Fruit fly (Drosophila melanogaster) whole organism, embryonic: ENCODE measurements around the gene lectin-28C.

ENCODE experiments used
- CG10209 ChIP-seq: fragments of 200-800 bp; sonication (Bioruptor generic); optimal IDR thresholded peaks from 3 replicates; lab custom pipeline; 2017; ENCODE audit warnings: missing biosample characterization, mild to moderate bottlenecking, missing genetic modification characterization, missing genetic modification reagents
- CG10979 ChIP-seq: fragments of 200-800 bp; sonication (Bioruptor generic); optimal IDR thresholded peaks from 2 replicates; lab custom pipeline; 2018; ENCODE audit warnings: missing biosample characterization, mild to moderate bottlenecking, missing genetic modification characterization, moderate library complexity
- CG11085 ChIP-seq: fragments of 200-800 bp; sonication (Bioruptor generic); IDR thresholded peaks from 2 replicates; pipeline ENCODE4 v1.3.6; 2022; ENCODE audit warnings: missing biosample characterization, missing genetic modification characterization
- CG14441 ChIP-seq: fragments of 200-800 bp; sonication (Bioruptor generic); IDR thresholded peaks from 2 replicates; pipeline ENCODE4 v1.3.6; 2022; ENCODE audit warnings: missing biosample characterization, missing genetic modification characterization
- CG15269 ChIP-seq: fragments of 200-800 bp; sonication (Bioruptor generic); optimal IDR thresholded peaks from 2 replicates; lab custom pipeline; 2018; ENCODE audit warnings: missing biosample characterization, mild to moderate bottlenecking, missing genetic modification characterization, moderate library complexity
- CG1529 ChIP-seq: fragments of 200-800 bp; sonication (Bioruptor generic); optimal IDR thresholded peaks from 3 replicates; lab custom pipeline; 2018; ENCODE audit warnings: missing biosample characterization, missing genetic modification characterization
- CG15601 ChIP-seq: fragments of 200-800 bp; sonication (Bioruptor generic); optimal IDR thresholded peaks from 3 replicates; lab custom pipeline; 2019; ENCODE audit warnings: missing biosample characterization, mild to moderate bottlenecking, missing genetic modification characterization, moderate library complexity
- CG17328 ChIP-seq: fragments of 200-800 bp; sonication (Bioruptor generic); IDR thresholded peaks from 2 replicates; pipeline ENCODE4 v1.3.6; 2022; ENCODE audit warnings: missing biosample characterization, missing genetic modification characterization
- CG17385 ChIP-seq: fragments of 200-800 bp; sonication (Bioruptor generic); optimal IDR thresholded peaks from 3 replicates; lab custom pipeline; 2018; ENCODE audit warnings: missing biosample characterization, mild to moderate bottlenecking, missing genetic modification characterization
- CG2678 ChIP-seq: fragments of 200-800 bp; sonication (Bioruptor generic); optimal IDR thresholded peaks from 3 replicates; lab custom pipeline; 2019; ENCODE audit warnings: missing biosample characterization, mild to moderate bottlenecking, missing genetic modification characterization, moderate library complexity
- CG30020 ChIP-seq: fragments of 200-800 bp; optimal IDR thresholded peaks from 2 replicates; lab custom pipeline; 2019; ENCODE audit warnings: missing biosample characterization, mild to moderate bottlenecking, missing genetic modification characterization, moderate library complexity
- CG34224 ChIP-seq: fragments of 200-800 bp; sonication (Bioruptor generic); IDR thresholded peaks from 3 replicates; pipeline ENCODE4 v1.3.6; 2022; ENCODE audit warnings: missing biosample characterization, missing genetic modification characterization; ENCODE audit not compliant: partially characterized antibody
- CG34376 ChIP-seq: fragments of 200-800 bp; sonication (Bioruptor generic); optimal IDR thresholded peaks from 2 replicates; lab custom pipeline; 2018; ENCODE audit warnings: missing biosample characterization, mild to moderate bottlenecking, missing genetic modification characterization
- CG4328 ChIP-seq: fragments of 200-800 bp; sonication (Bioruptor generic); optimal IDR thresholded peaks from 3 replicates; lab custom pipeline; 2017; ENCODE audit warnings: missing biosample characterization, missing genetic modification reagents, missing genetic modification characterization
- CG6765 ChIP-seq: fragments of 200-800 bp; sonication (Bioruptor generic); optimal IDR thresholded peaks from 3 replicates; lab custom pipeline; 2017; ENCODE audit warnings: missing biosample characterization, mild to moderate bottlenecking, missing genetic modification characterization
- CG7372 ChIP-seq: fragments of 200-800 bp; sonication (Bioruptor generic); IDR thresholded peaks from 2 replicates; pipeline ENCODE4 v1.3.6; 2022; ENCODE audit warnings: missing biosample characterization, missing genetic modification characterization
- CG7556 ChIP-seq: fragments of 200-800 bp; sonication (Bioruptor generic); optimal IDR thresholded peaks from 2 replicates; lab custom pipeline; 2017; ENCODE audit warnings: missing biosample characterization, mild to moderate bottlenecking, missing genetic modification characterization
- CG8765 ChIP-seq: fragments of 200-800 bp; sonication (Bioruptor generic); IDR thresholded peaks from 2 replicates; pipeline ENCODE4 v1.3.6; 2022; ENCODE audit warnings: missing biosample characterization, missing genetic modification characterization
- CG9215 ChIP-seq: fragments of 200-800 bp; sonication (Bioruptor generic); IDR thresholded peaks from 2 replicates; pipeline ENCODE4 v1.3.6; 2022; ENCODE audit warnings: missing biosample characterization, missing genetic modification characterization
- Chrac-16 ChIP-seq: fragments of 200-800 bp; sonication (Bioruptor generic); optimal IDR thresholded peaks from 3 replicates; lab custom pipeline; 2016; ENCODE audit warnings: missing biosample characterization, missing genetic modification characterization
- CkIIα-i1 ChIP-seq: fragments of 200-800 bp; sonication (Bioruptor generic); IDR thresholded peaks from 2 replicates; pipeline ENCODE4 v1.3.6; 2022; ENCODE audit warnings: missing biosample characterization, missing genetic modification characterization
- Dip3 ChIP-seq: fragments of 200-800 bp; sonication (Bioruptor generic); optimal IDR thresholded peaks from 3 replicates; lab custom pipeline; 2016; ENCODE audit warnings: missing biosample characterization, missing genetic modification characterization
- Doc2 ChIP-seq: fragments of 200-800 bp; sonication (Bioruptor generic); IDR thresholded peaks from 2 replicates; pipeline ENCODE4 v1.3.6; 2022; ENCODE audit warnings: missing biosample characterization, missing genetic modification characterization
- Drgx ChIP-seq: fragments of 200-800 bp; sonication (Bioruptor generic); IDR thresholded peaks from 2 replicates; pipeline ENCODE4 v1.3.6; 2022; ENCODE audit warnings: missing biosample characterization, missing genetic modification characterization
- Hand ChIP-seq: fragments of 200-800 bp; sonication (Bioruptor generic); optimal IDR thresholded peaks from 2 replicates; lab custom pipeline; 2017; ENCODE audit warnings: mild to moderate bottlenecking, missing biosample characterization, missing genetic modification reagents, missing genetic modification characterization
- Jarid2 ChIP-seq: fragments of 200-800 bp; sonication (Bioruptor generic); optimal IDR thresholded peaks from 3 replicates; lab custom pipeline; 2017; ENCODE audit warnings: mild to moderate bottlenecking, missing biosample characterization, missing genetic modification reagents, missing genetic modification characterization
- Lhr ChIP-seq: fragments of 200-800 bp; sonication (Bioruptor generic); optimal IDR thresholded peaks from 3 replicates; lab custom pipeline; 2017; ENCODE audit warnings: mild to moderate bottlenecking, missing biosample characterization, missing genetic modification reagents, missing genetic modification characterization
- MBD-R2 ChIP-seq: fragments of 200-800 bp; sonication (Bioruptor generic); IDR thresholded peaks from 2 replicates; pipeline ENCODE4 v1.3.6; 2022; ENCODE audit warnings: missing biosample characterization, missing genetic modification characterization
- NC2α ChIP-seq: fragments of 200-800 bp; sonication (Bioruptor generic); optimal IDR thresholded peaks from 2 replicates; lab custom pipeline; 2016; ENCODE audit warnings: missing biosample characterization, missing genetic modification characterization
- Nf-YA ChIP-seq: fragments of 200-800 bp; sonication (Bioruptor generic); IDR thresholded peaks from 2 replicates; pipeline ENCODE4 v1.3.6; 2022; ENCODE audit warnings: missing biosample characterization, missing genetic modification characterization
- Sox102F ChIP-seq: fragments of 200-800 bp; sonication (Bioruptor generic); optimal IDR thresholded peaks from 2 replicates; lab custom pipeline; 2018; ENCODE audit warnings: missing biosample characterization, mild to moderate bottlenecking, missing genetic modification characterization, moderate library complexity
- Ssrp ChIP-seq: fragments of 200-800 bp; sonication (Bioruptor generic); optimal IDR thresholded peaks from 2 replicates; lab custom pipeline; 2018; ENCODE audit warnings: missing biosample characterization, mild to moderate bottlenecking, missing genetic modification characterization, moderate library complexity
- TFAM ChIP-seq: fragments of 200-800 bp; sonication (Bioruptor generic); optimal IDR thresholded peaks from 2 replicates; lab custom pipeline; 2017; ENCODE audit warnings: missing biosample characterization, missing genetic modification characterization, inconsistent platforms
- ap ChIP-seq: fragments of 200-800 bp; sonication (Bioruptor generic); IDR thresholded peaks from 2 replicates; pipeline ENCODE4 v1.3.6; 2022; ENCODE audit warnings: missing biosample characterization, missing genetic modification characterization
- chinmo ChIP-seq: fragments of 200-800 bp; sonication (Bioruptor generic); IDR thresholded peaks from 4 replicates; pipeline ENCODE4 v1.3.6; 2022; ENCODE audit warnings: missing biosample characterization, missing genetic modification characterization; ENCODE audit not compliant: partially characterized antibody
- crc ChIP-seq: fragments of 200-800 bp; sonication (Bioruptor generic); optimal IDR thresholded peaks from 2 replicates; lab custom pipeline; 2016; ENCODE audit warnings: missing biosample characterization, missing genetic modification characterization
- crol ChIP-seq: fragments of 200-800 bp; sonication (Bioruptor generic); IDR thresholded peaks from 2 replicates; pipeline ENCODE4 v1.3.6; 2022; ENCODE audit warnings: missing biosample characterization, missing genetic modification characterization
- da ChIP-seq: fragments of 200-800 bp; sonication (Bioruptor generic); optimal IDR thresholded peaks from 2 replicates; lab custom pipeline; 2016; ENCODE audit warnings: missing biosample characterization, missing genetic modification characterization
- ems ChIP-seq: fragments of 200-800 bp; sonication (Bioruptor generic); optimal IDR thresholded peaks from 3 replicates; lab custom pipeline; 2016; ENCODE audit warnings: missing biosample characterization, missing genetic modification characterization
- esg ChIP-seq: fragments of 200-800 bp; sonication (Bioruptor generic); conservative IDR thresholded peaks from 2 replicates; pipeline ENCODE4 v1.3.6; 2022; ENCODE audit warnings: missing biosample characterization, missing genetic modification characterization
- grn ChIP-seq: fragments of 200-800 bp; sonication (Bioruptor generic); optimal IDR thresholded peaks from 3 replicates; lab custom pipeline; 2017; ENCODE audit warnings: missing biosample characterization, missing genetic modification characterization
- h ChIP-seq: fragments of >200 bp; optimal IDR thresholded peaks from 2 replicates; lab custom pipeline; 2017
- insv ChIP-seq, 2 experiments: fragments of 200-800 bp; sonication (Bioruptor generic); optimal IDR thresholded peaks; 3 replicates each; lab custom pipeline; 2016 to 2018; ENCODE audit warnings: missing biosample characterization in 2 of 2, missing genetic modification characterization in 2 of 2
- jumu ChIP-seq: fragments of 200-800 bp; sonication (Bioruptor generic); optimal IDR thresholded peaks from 3 replicates; lab custom pipeline; 2016; ENCODE audit warnings: missing biosample characterization, missing genetic modification characterization
- nau ChIP-seq: fragments of 200-800 bp; sonication (Bioruptor generic); optimal IDR thresholded peaks from 3 replicates; lab custom pipeline; 2017; ENCODE audit warnings: missing biosample characterization, mild to moderate bottlenecking, missing genetic modification characterization, missing genetic modification reagents
- nmo ChIP-seq: fragments of 200-800 bp; sonication (Bioruptor generic); optimal IDR thresholded peaks from 2 replicates; lab custom pipeline; 2018; ENCODE audit warnings: missing biosample characterization, mild to moderate bottlenecking, missing genetic modification characterization, moderate library complexity
- org-1 ChIP-seq: fragments of 200-800 bp; sonication (Bioruptor generic); optimal IDR thresholded peaks from 2 replicates; lab custom pipeline; 2017; ENCODE audit warnings: missing biosample characterization, missing genetic modification characterization
- pho ChIP-seq: fragments of 200-800 bp; sonication (Bioruptor generic); optimal IDR thresholded peaks from 2 replicates; lab custom pipeline; 2016; ENCODE audit warnings: missing biosample characterization, missing genetic modification characterization
- salm ChIP-seq: fragments of 200-800 bp; sonication (Bioruptor generic); optimal IDR thresholded peaks from 2 replicates; lab custom pipeline; 2018; ENCODE audit warnings: missing biosample characterization, mild to moderate bottlenecking, missing genetic modification characterization
- wor ChIP-seq: fragments of 200-800 bp; sonication (Bioruptor generic); IDR thresholded peaks from 2 replicates; pipeline ENCODE4 v1.3.6; 2022; ENCODE audit warnings: missing biosample characterization, missing genetic modification characterization
- zen ChIP-seq: fragments of 200-800 bp; sonication (Bioruptor generic); optimal IDR thresholded peaks from 3 replicates; lab custom pipeline; 2018; ENCODE audit warnings: missing biosample characterization, mild to moderate bottlenecking, missing genetic modification characterization, moderate library complexity
- zf30C ChIP-seq: fragments of 200-800 bp; sonication (Bioruptor generic); optimal IDR thresholded peaks from 3 replicates; lab custom pipeline; 2018; ENCODE audit warnings: missing biosample characterization, mild to moderate bottlenecking, missing genetic modification characterization

Gene lectin-28C

dm6 chr2L:7851609-7852008 lies 5.3 kb upstream of the lectin-28C start (continued):
- TF ChIP-seq CG7556: peak; percentile 53
- TF ChIP-seq CG8765 (GFP tag; lab: Robert Waterston, UW): no peak
- no peak for TF ChIP-seq CG4328 (GFP tag; lab: Kevin White, UChicago)
- TF ChIP-seq CG17328 (GFP tag; lab: Robert Waterston, UW): peak; percentile 25; the same call in 1 of the 2 replicates
- no peak for TF ChIP-seq CG34224 (GFP tag; lab: Robert Waterston, UW)
- TF ChIP-seq grn (GFP tag; lab: Kevin White, UChicago): no peak
- TF ChIP-seq CkIIα-i1 (GFP tag; lab: Robert Waterston, UW): no peak
- no peak for TF ChIP-seq CG30020
- TF ChIP-seq crc: no peak
- TF ChIP-seq ems (GFP tag; lab: Kevin White, UChicago): no peak
- no peak for TF ChIP-seq pho (GFP tag; lab: Kevin White, UChicago)
- no peak for TF ChIP-seq CG6765
- no peak for TF ChIP-seq Drgx (GFP tag; lab: Robert Waterston, UW)
- TF ChIP-seq CG10209 (GFP tag; lab: Kevin White, UChicago): no peak
- TF ChIP-seq TFAM: no peak
- TF ChIP-seq nau (GFP tag; lab: Kevin White, UChicago): no peak
- TF ChIP-seq nmo (GFP tag; lab: Kevin White, UChicago): peak; percentile 32
- no peak for TF ChIP-seq h (lab: Kevin White, UChicago)
- no peak for TF ChIP-seq Dip3 (GFP tag; lab: Kevin White, UChicago)
- no peak for TF ChIP-seq chinmo (GFP tag; lab: Robert Waterston, UW)
- peak; percentile 55 for TF ChIP-seq Sox102F
- TF ChIP-seq Ssrp (tag; lab: Kevin White, UChicago): peak; percentile 38
- TF ChIP-seq CG34376 (GFP tag; lab: Kevin White, UChicago): no peak
- TF ChIP-seq da: no peak
- peak; percentile 59 for TF ChIP-seq CG10979 (tag; lab: Kevin White, UChicago)
- TF ChIP-seq insv (GFP tag; optimal IDR thresholded peaks at IDR 0.05; lab: Kevin White, UChicago): no peak
- TF ChIP-seq CG9215: peak; percentile 32; the same call in 1 of the 2 replicates
- no peak for TF ChIP-seq ap (GFP tag; lab: Robert Waterston, UW)
- TF ChIP-seq CG15269: peak; percentile 35
- TF ChIP-seq wor (GFP tag; lab: Robert Waterston, UW): no peak; the same call in 1 of the 2 replicates
- no peak for TF ChIP-seq Nf-YA (GFP tag; lab: Robert Waterston, UW)
- TF ChIP-seq CG2678 (tag; lab: Kevin White, UChicago): peak; percentile 65
- TF ChIP-seq Hand (GFP tag; lab: Kevin White, UChicago): no peak
- TF ChIP-seq CG11085 (GFP tag; lab: Robert Waterston, UW): no peak
- TF ChIP-seq CG14441 (GFP tag; lab: Robert Waterston, UW): 0 out of 2 replicates have a peak, but pooled peaks have one; percentile 40
- TF ChIP-seq salm (tag; lab: Kevin White, UChicago): no peak
- TF ChIP-seq crol (GFP tag; lab: Robert Waterston, UW): no peak
- TF ChIP-seq NC2α (GFP tag; lab: Kevin White, UChicago): no peak
- TF ChIP-seq Doc2 (GFP tag; lab: Robert Waterston, UW): no peak
- no peak for TF ChIP-seq CG7372 (GFP tag; lab: Robert Waterston, UW)
- no peak for TF ChIP-seq MBD-R2 (GFP tag; lab: Robert Waterston, UW)
- peak; percentile 12 for TF ChIP-seq org-1 (GFP tag; lab: Kevin White, UChicago)
- no peak for TF ChIP-seq Jarid2 (GFP tag; lab: Kevin White, UChicago)
- no peak for TF ChIP-seq Chrac-16 (GFP tag; lab: Kevin White, UChicago)
- TF ChIP-seq jumu (GFP tag; lab: Kevin White, UChicago): no peak
- 0 out of 2 replicates have a peak, but pooled peaks have one; percentile 8 for TF ChIP-seq esg (GFP tag; lab: Robert Waterston, UW)
- TF ChIP-seq CG1529: no peak
- TF ChIP-seq Lhr (GFP tag; lab: Kevin White, UChicago): no peak
- TF ChIP-seq CG17385 (GFP tag; lab: Kevin White, UChicago): no peak
- no peak for TF ChIP-seq zf30C (GFP tag; lab: Kevin White, UChicago)
- TF ChIP-seq zen (tag; lab: Kevin White, UChicago): peak; percentile 22
- TF ChIP-seq CG15601 (tag; lab: Kevin White, UChicago): no peak
